Fruit fly (Drosophila melanogaster): ENCODE data around the gene Tgs1.

The Tgs1 gene

dm6 chr3R:18220211-18220749 is 35.0 kb upstream of the Tgs1 start, which contains the start of the genes CG7988 and CG7183 (continued):
- TF ChIP-seq CG8388 (GFP tag; optimal IDR thresholded peaks at IDR 0.05) (peak; percentile 98), Awh (GFP tag; IDR thresholded peaks at IDR 0.05) (peak; percentile 98), CG10979 (tag; optimal IDR thresholded peaks at IDR 0.05) (peak; percentile 98), CG1024 (GFP tag; IDR thresholded peaks at IDR 0.05) (peak; percentile 94), Sox100B (GFP tag; optimal IDR thresholded peaks at IDR 0.05) (peak; percentile 97), psq (GFP tag; optimal IDR thresholded peaks at IDR 0.05) (peak; percentile 92), GATAe (GFP tag; conservative IDR thresholded peaks at IDR 0.05) (peak; percentile 92), Max (GFP tag; optimal IDR thresholded peaks at IDR 0.05) (peak; percentile 96), HLH3B (GFP tag; IDR thresholded peaks at IDR 0.05) (peak; percentile 99), Hsf (GFP tag; optimal IDR thresholded peaks at IDR 0.05) (peak; percentile 98), CTCF (GFP tag; optimal IDR thresholded peaks at IDR 0.05) (peak; percentile 60), so (GFP tag; IDR thresholded peaks at IDR 0.05) (peak; percentile 97), ftz-f1 (GFP tag; optimal IDR thresholded peaks at IDR 0.05) (peak; percentile 58), CG17829 (tag; optimal IDR thresholded peaks at IDR 0.05) (peak; percentile 99), CoRest (tag; optimal IDR thresholded peaks at IDR 0.05) (peak; percentile 99), cwo (GFP tag; optimal IDR thresholded peaks at IDR 0.05) (peak; percentile 90), CG18764 (GFP tag; optimal IDR thresholded peaks at IDR 0.05) (peak; percentile 96), dan (GFP tag; IDR thresholded peaks at IDR 0.05) (peak; percentile 95), sd (tag; optimal IDR thresholded peaks at IDR 0.05) (peak; percentile 99), CG2129 (GFP tag; IDR thresholded peaks at IDR 0.05; ENCODE audit: partially characterized antibody) (no peak), bbx (GFP tag; IDR thresholded peaks at IDR 0.05; ENCODE audit: partially characterized antibody) (no peak), Six4 (GFP tag; optimal IDR thresholded peaks at IDR 0.05) (peak; percentile 97), org-1 (GFP tag; optimal IDR thresholded peaks at IDR 0.05) (peak; percentile 93), Dip3 (GFP tag; optimal IDR thresholded peaks at IDR 0.05) (peak; percentile 94), PHDP (tag; optimal IDR thresholded peaks at IDR 0.05) (peak; percentile 98), bab2 (GFP tag; optimal IDR thresholded peaks at IDR 0.05) (peak; percentile 98), btn (GFP tag; optimal IDR thresholded peaks at IDR 0.05) (peak; percentile 78), Hmr (GFP tag; optimal IDR thresholded peaks at IDR 0.05) (peak; percentile 96), disco-r (GFP tag; optimal IDR thresholded peaks at IDR 0.05) (peak; percentile 95), pan (optimal IDR thresholded peaks at IDR 0.05) (no peak), pan (GFP tag; optimal IDR thresholded peaks at IDR 0.05 in 1 of 2, IDR thresholded peaks at IDR 0.05 in 1 of 2) (peak in 1 of 2 experiments; percentile 99), schlank (tag; optimal IDR thresholded peaks at IDR 0.05) (peak; percentile 85), CG10959 (GFP tag; IDR thresholded peaks at IDR 0.05) (peak; percentile 97), Ada2b (GFP tag; IDR thresholded peaks at IDR 0.05) (peak; percentile 98), kay (GFP tag; optimal IDR thresholded peaks at IDR 0.05) (peak; percentile 96), ash1 (GFP tag; optimal IDR thresholded peaks at IDR 0.05) (no peak), CG43689 (GFP tag; IDR thresholded peaks at IDR 0.05) (peak; percentile 91), CG2120 (GFP tag; optimal IDR thresholded peaks at IDR 0.05) (peak; percentile 98), sima (GFP tag; optimal IDR thresholded peaks at IDR 0.05) (peak; percentile 82), inv (GFP tag; IDR thresholded peaks at IDR 0.05; ENCODE audit: partially characterized antibody) (no peak), ato (GFP tag; IDR thresholded peaks at IDR 0.05; ENCODE audit: partially characterized antibody) (no peak), dm (GFP tag; optimal IDR thresholded peaks at IDR 0.05) (peak; percentile 91), knrl (GFP tag; IDR thresholded peaks at IDR 0.05; ENCODE audit: partially characterized antibody) (no peak; the same call in 2 of the 3 replicates), Spps (tag; optimal IDR thresholded peaks at IDR 0.05) (peak; percentile 98), prd (optimal IDR thresholded peaks at IDR 0.05) (no peak), prd (GFP tag; IDR thresholded peaks at IDR 0.05) (peak; percentile 99), Ets97D (GFP tag; optimal IDR thresholded peaks at IDR 0.05) (peak; percentile 83), bigmax (GFP tag; optimal IDR thresholded peaks at IDR 0.05) (peak; percentile 29), CG12219 (GFP tag; optimal IDR thresholded peaks at IDR 0.05) (peak; percentile 90), fu2 (GFP tag; optimal IDR thresholded peaks at IDR 0.05) (peak; percentile 92), HmgZ (tag; optimal IDR thresholded peaks at IDR 0.05) (peak; percentile 97)
